Fruit fly (Drosophila melanogaster): ENCODE data around the gene CG43354.

dm6 chr2L:18358928-18359327 lies 49.7 kb upstream of the CG43354 start, which contains the start of gene Acp36DE:
- no peak for TF ChIP-seq CG7045 (GFP tag; optimal IDR thresholded peaks at IDR 0.05)
- TF ChIP-seq Clk (GFP tag; optimal IDR thresholded peaks at IDR 0.05) = no peak
- TF ChIP-seq kay (GFP tag; ENCODE audit: borderline replicate concordance) = no peak
- TF ChIP-seq Mnt (GFP tag; optimal IDR thresholded peaks at IDR 0.05) = no peak
